Worm (Caenorhabditis elegans): ENCODE data around the gene tag-321.

ce11 chrIV:7822524-7822923 is 38.9 kb upstream of the tag-321 start, which contains the start of gene T14A8.2:
- TF ChIP-seq him-1 (tag; optimal IDR thresholded peaks at IDR 0.05) (no peak), dao-5 (tag; optimal IDR thresholded peaks at IDR 0.05) (no peak)

Measured in whole organism, L4/young adult.